Worm (Caenorhabditis elegans) whole organism, late embryonic: ENCODE results near the gene T10G3.4.

ENCODE experiments used
- ama-1 ChIP-seq: fragments of 150-350 bp; optimal IDR thresholded peaks from 2 replicates; lab custom pipeline; 2014
- ceh-18 ChIP-seq: sonication (generic microtip); optimal IDR thresholded peaks from 2 replicates; lab custom pipeline; 2016; ENCODE audit warnings: missing genetic modification characterization, missing compliant biosample characterization
- ceh-19 ChIP-seq: fragments of 200-800 bp; sonication (Bioruptor generic); optimal IDR thresholded peaks from 2 replicates; lab custom pipeline; 2018; ENCODE audit warnings: mild to moderate bottlenecking, missing genetic modification characterization, missing compliant biosample characterization
- elt-2 ChIP-seq: sonication (generic microtip); optimal IDR thresholded peaks from 2 replicates; lab custom pipeline; 2016; ENCODE audit warnings: missing genetic modification reagents, missing genetic modification characterization, missing compliant biosample characterization
- hlh-6 ChIP-seq: sonication (generic microtip); optimal IDR thresholded peaks from 2 replicates; lab custom pipeline; 2016; ENCODE audit warnings: missing genotype, missing genetic modification characterization, missing compliant biosample characterization
- nfya-1 ChIP-seq: sonication (generic microtip); optimal IDR thresholded peaks from 2 replicates; lab custom pipeline; 2017; ENCODE audit warnings: missing genetic modification characterization, mild to moderate bottlenecking, missing compliant biosample characterization, antibody characterized with exemption, moderate library complexity

DNA sequence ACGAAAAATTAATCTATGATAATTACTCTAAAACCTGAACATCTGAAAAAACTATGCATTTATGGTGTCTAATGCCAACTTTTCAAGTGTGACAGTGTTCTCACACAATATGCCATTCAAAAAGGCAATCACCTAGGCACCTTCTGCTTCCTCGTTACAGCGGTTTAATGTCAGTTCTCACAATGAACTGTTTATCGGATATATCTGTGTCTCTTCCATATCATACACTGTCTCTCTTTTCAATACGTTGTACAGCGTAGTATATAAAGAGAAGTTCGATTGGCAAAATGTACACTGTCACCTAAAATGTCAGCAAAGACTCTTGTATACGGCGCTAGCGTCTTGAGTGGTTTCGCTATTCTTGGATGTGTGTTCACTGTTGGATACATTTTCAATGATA, 42.6 kb downstream of the T10G3.4 start, which contains the start of gene col-162:
- TF ChIP-seq elt-2 (tag; lab: Kevin White, UChicago) (no peak), nfya-1 (tag; lab: Kevin White, UChicago) (no peak), ceh-19 (GFP tag; lab: Kevin White, UChicago) (no peak), ceh-18 (no peak), hlh-6 (no peak), ama-1 (lab: Kevin White, UChicago) (no peak)
